Fruit fly (Drosophila melanogaster): ENCODE data around the gene stc.

Gene stc

DNA sequence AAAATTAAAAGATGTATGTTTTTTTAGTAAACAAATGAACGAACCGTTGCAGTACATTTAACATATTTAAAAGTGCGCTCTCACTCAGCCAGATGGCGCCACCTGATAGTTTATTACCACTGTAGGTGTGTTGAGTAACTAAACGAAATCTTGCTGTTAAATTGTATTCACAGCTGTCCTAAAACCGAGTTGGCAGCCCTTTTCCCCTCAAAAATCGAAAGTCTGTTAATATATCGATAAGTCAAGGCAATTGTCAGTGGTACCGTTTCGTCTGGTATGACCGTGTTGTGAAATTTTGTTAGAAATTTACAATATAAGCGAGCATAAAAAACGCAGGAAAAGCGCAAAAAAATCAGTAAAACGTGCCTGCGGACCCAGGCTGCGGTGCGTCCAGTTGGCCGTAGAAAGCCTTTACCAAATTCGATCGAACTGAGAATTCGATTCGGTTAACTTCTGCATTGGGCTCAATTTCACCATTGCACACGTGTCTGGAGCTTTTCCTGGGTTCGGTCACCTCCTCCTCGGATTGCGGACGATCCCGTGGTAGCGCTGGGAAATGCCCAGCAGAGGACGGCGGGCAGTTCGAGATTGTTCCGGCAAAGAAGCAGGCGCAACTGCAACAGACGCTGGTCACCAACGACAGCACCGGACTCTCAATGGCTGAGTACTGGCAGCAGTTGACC is at the start of gene stc (continued):
- no peak for TF ChIP-seq bsh (GFP tag; optimal IDR thresholded peaks at IDR 0.05)
- peak; percentile 89 for TF ChIP-seq Dref (GFP tag; IDR thresholded peaks at IDR 0.05)
- TF ChIP-seq CG1647 (GFP tag; optimal IDR thresholded peaks at IDR 0.05), result peak; percentile 14
- 0 out of 2 replicates have a peak, but pooled peaks have one; percentile 33 for TF ChIP-seq CG31441 (GFP tag; IDR thresholded peaks at IDR 0.05)
- peak; percentile 9; the same call in 1 of the 3 replicates for TF ChIP-seq otp (GFP tag; IDR thresholded peaks at IDR 0.05)
- no peak for TF ChIP-seq CG3281 (GFP tag; optimal IDR thresholded peaks at IDR 0.05)
- peak; percentile 49 for TF ChIP-seq pho (GFP tag; optimal IDR thresholded peaks at IDR 0.05)
- 0 out of 4 replicates have a peak, but pooled peaks have one; percentile 68 for TF ChIP-seq chinmo (GFP tag; IDR thresholded peaks at IDR 0.05; ENCODE audit: partially characterized antibody)
- TF ChIP-seq caup (GFP tag; optimal IDR thresholded peaks at IDR 0.05; ENCODE audit: severe bottlenecking), result peak; percentile 67
- peak; percentile 43; the same call in 1 of the 3 replicates for TF ChIP-seq row (GFP tag; IDR thresholded peaks at IDR 0.05)
- TF ChIP-seq Abd-B (GFP tag; optimal IDR thresholded peaks at IDR 0.05), result peak; percentile 51
- TF ChIP-seq Ets65A (GFP tag), result peak; percentile 79
- TF ChIP-seq Doc3 (GFP tag; IDR thresholded peaks at IDR 0.05; ENCODE audit: partially characterized antibody), result peak; percentile 55; the same call in 2 of the 3 replicates
- peak; percentile 52 for TF ChIP-seq mam (GFP tag; optimal IDR thresholded peaks at IDR 0.05)
- peak; percentile 41 for TF ChIP-seq bcd (GFP tag; optimal IDR thresholded peaks at IDR 0.05)
- peak; percentile 74 for TF ChIP-seq CG13624 (GFP tag; optimal IDR thresholded peaks at IDR 0.05)
- TF ChIP-seq repo (GFP tag; optimal IDR thresholded peaks at IDR 0.05), result peak; percentile 29
- TF ChIP-seq CG13424 (tag; optimal IDR thresholded peaks at IDR 0.05), result peak; percentile 19
- peak; percentile 3 for TF ChIP-seq jumu (GFP tag; optimal IDR thresholded peaks at IDR 0.05)
- TF ChIP-seq sisA (GFP tag; IDR thresholded peaks at IDR 0.05), result 0 out of 2 replicates have a peak, but pooled peaks have one; percentile 22
- TF ChIP-seq Atf3 (GFP tag; optimal IDR thresholded peaks at IDR 0.05), result peak; percentile 1
- TF ChIP-seq lbe (GFP tag; optimal IDR thresholded peaks at IDR 0.05), result peak; percentile 47
- TF ChIP-seq bigmax (GFP tag; optimal IDR thresholded peaks at IDR 0.05), result peak; percentile 29
- peak; percentile 32 for TF ChIP-seq CG9876 (GFP tag; optimal IDR thresholded peaks at IDR 0.05)
- peak; percentile 81 for TF ChIP-seq MBD-R2 (GFP tag; IDR thresholded peaks at IDR 0.05)
- TF ChIP-seq Sox100B (GFP tag; optimal IDR thresholded peaks at IDR 0.05), result no peak
- TF ChIP-seq CG12071 (GFP tag; optimal IDR thresholded peaks at IDR 0.05), result peak; percentile 31
- TF ChIP-seq pros (GFP tag; optimal IDR thresholded peaks at IDR 0.05), result no peak
- no peak for TF ChIP-seq gsb (GFP tag; IDR thresholded peaks at IDR 0.05)
- 0 out of 2 replicates have a peak, but pooled peaks have one; percentile 60 for TF ChIP-seq nerfin-2 (GFP tag; IDR thresholded peaks at IDR 0.05; ENCODE audit: partially characterized antibody)
- TF ChIP-seq Drgx (GFP tag; IDR thresholded peaks at IDR 0.05), result peak; percentile 23; the same call in 1 of the 2 replicates
- peak; percentile 17 for TF ChIP-seq CG8089 (GFP tag; optimal IDR thresholded peaks at IDR 0.05)
- TF ChIP-seq slp2 (GFP tag; optimal IDR thresholded peaks at IDR 0.05), result no peak
- peak; percentile 66 to 74 for TF ChIP-seq dpn (GFP tag; optimal IDR thresholded peaks at IDR 0.05)
- peak; percentile 39 for TF ChIP-seq Meics (GFP tag; optimal IDR thresholded peaks at IDR 0.05)
- peak; percentile 61 for TF ChIP-seq Jarid2 (GFP tag; optimal IDR thresholded peaks at IDR 0.05)
- TF ChIP-seq crc (GFP tag; optimal IDR thresholded peaks at IDR 0.05), result no peak
- no peak for TF ChIP-seq CG7928 (GFP tag; optimal IDR thresholded peaks at IDR 0.05)
- TF ChIP-seq dm (GFP tag; optimal IDR thresholded peaks at IDR 0.05), result peak; percentile 78
- TF ChIP-seq esg (GFP tag; conservative IDR thresholded peaks at IDR 0.05), result no peak
- peak; percentile 36; the same call in 1 of the 2 replicates for TF ChIP-seq inv (GFP tag; IDR thresholded peaks at IDR 0.05; ENCODE audit: partially characterized antibody)
- TF ChIP-seq Trl (optimal IDR thresholded peaks at IDR 0.05), result no peak
- TF ChIP-seq Trl (GFP tag; optimal IDR thresholded peaks at IDR 0.05), result peak; percentile 57
- TF ChIP-seq psq (GFP tag; optimal IDR thresholded peaks at IDR 0.05), result no peak
- TF ChIP-seq Dll (GFP tag; IDR thresholded peaks at IDR 0.05; ENCODE audit: partially characterized antibody), result peak; percentile 64
- TF ChIP-seq CG14860 (GFP tag; IDR thresholded peaks at IDR 0.05; ENCODE audit: partially characterized antibody), result peak; percentile 28; the same call in 2 of the 3 replicates
- 0 out of 3 replicates have a peak, but pooled peaks have one; percentile 33 for TF ChIP-seq hb (GFP tag; IDR thresholded peaks at IDR 0.05; ENCODE audit: partially characterized antibody)
- TF ChIP-seq CG15073 (GFP tag; optimal IDR thresholded peaks at IDR 0.05), result no peak
- peak; percentile 85 for TF ChIP-seq CG3847 (GFP tag; IDR thresholded peaks at IDR 0.05)

Measured in whole organism, embryonic.